Fruit fly (Drosophila melanogaster) whole organism, embryonic: ENCODE data around the gene Hpr1.
A peak's percentile ranks its signal among the peaks of the same experiment; 100 is the strongest.

ENCODE experiments used
- Ada2b ChIP-seq: fragments of 200-800 bp; sonication (Bioruptor generic); IDR thresholded peaks from 2 replicates; pipeline ENCODE4 v1.3.6; 2022; ENCODE audit warnings: missing biosample characterization, missing genetic modification characterization
- BEAF-32 ChIP-seq: fragments of 200-800 bp; sonication (Bioruptor generic); optimal IDR thresholded peaks from 3 replicates; lab custom pipeline; 2017; ENCODE audit warnings: missing biosample characterization, missing genetic modification characterization, mild to moderate bottlenecking, moderate library complexity, missing genetic modification reagents
- Bdp1 ChIP-seq: fragments of 200-800 bp; sonication (Bioruptor generic); optimal IDR thresholded peaks from 3 replicates; lab custom pipeline; 2016; ENCODE audit warnings: missing biosample characterization, missing genetic modification characterization
- CG10267 ChIP-seq: fragments of 200-800 bp; sonication (Bioruptor generic); optimal IDR thresholded peaks from 2 replicates; lab custom pipeline; 2018; ENCODE audit warnings: missing biosample characterization, mild to moderate bottlenecking, missing genetic modification characterization, moderate library complexity
- CG11093 ChIP-seq: fragments of 200-800 bp; sonication (Bioruptor generic); IDR thresholded peaks from 3 replicates; pipeline ENCODE4 v1.3.6; 2022; ENCODE audit warnings: missing biosample characterization, missing genetic modification characterization
- CG11560 ChIP-seq: fragments of 200-800 bp; sonication (Bioruptor generic); IDR thresholded peaks from 3 replicates; pipeline ENCODE4 v1.3.6; 2022; ENCODE audit warnings: missing biosample characterization, missing genetic modification characterization
- CG12236 ChIP-seq: fragments of 200-800 bp; sonication (Bioruptor generic); optimal IDR thresholded peaks from 2 replicates; lab custom pipeline; 2016; ENCODE audit warnings: missing biosample characterization, missing genetic modification characterization
- CG12391 ChIP-seq: fragments of 200-800 bp; sonication (Bioruptor generic); optimal IDR thresholded peaks from 3 replicates; lab custom pipeline; 2018; ENCODE audit warnings: missing biosample characterization, mild to moderate bottlenecking, missing genetic modification characterization, moderate library complexity
- CG14667 ChIP-seq: fragments of 200-800 bp; sonication (Bioruptor generic); IDR thresholded peaks from 2 replicates; pipeline ENCODE4 v1.3.6; 2022; ENCODE audit warnings: missing biosample characterization, missing genetic modification characterization
- CG14965 ChIP-seq: fragments of 200-800 bp; sonication (Bioruptor generic); optimal IDR thresholded peaks from 2 replicates; lab custom pipeline; 2016; ENCODE audit warnings: missing biosample characterization, missing genetic modification characterization, borderline replicate concordance
- CG15269 ChIP-seq: fragments of 200-800 bp; sonication (Bioruptor generic); optimal IDR thresholded peaks from 2 replicates; lab custom pipeline; 2018; ENCODE audit warnings: missing biosample characterization, mild to moderate bottlenecking, missing genetic modification characterization, moderate library complexity
- CG16815 ChIP-seq: fragments of 200-800 bp; sonication (Bioruptor generic); optimal IDR thresholded peaks from 3 replicates; lab custom pipeline; 2017; ENCODE audit warnings: missing biosample characterization, mild to moderate bottlenecking, missing genetic modification characterization
- CG2120 ChIP-seq: fragments of 200-800 bp; sonication (Bioruptor generic); optimal IDR thresholded peaks from 3 replicates; lab custom pipeline; 2016; ENCODE audit warnings: missing biosample characterization, missing genetic modification characterization
- CG30020 ChIP-seq: fragments of 200-800 bp; optimal IDR thresholded peaks from 2 replicates; lab custom pipeline; 2019; ENCODE audit warnings: missing biosample characterization, mild to moderate bottlenecking, missing genetic modification characterization, moderate library complexity
- CG31224 ChIP-seq: fragments of 200-800 bp; sonication (Bioruptor generic); IDR thresholded peaks from 2 replicates; pipeline ENCODE4 v1.3.6; 2022; ENCODE audit warnings: missing biosample characterization, missing genetic modification characterization
- CG4617 ChIP-seq: fragments of 200-800 bp; sonication (Bioruptor generic); optimal IDR thresholded peaks from 3 replicates; lab custom pipeline; 2016; ENCODE audit warnings: missing biosample characterization, missing genetic modification characterization, borderline replicate concordance
- CG4820 ChIP-seq: fragments of 200-800 bp; sonication (Bioruptor generic); optimal IDR thresholded peaks from 3 replicates; lab custom pipeline; 2016; ENCODE audit warnings: missing biosample characterization, missing genetic modification characterization
- CG5245 ChIP-seq: fragments of 200-800 bp; sonication (Bioruptor generic); optimal IDR thresholded peaks from 3 replicates; lab custom pipeline; 2016; ENCODE audit warnings: missing biosample characterization, missing genetic modification characterization
- CG6654 ChIP-seq: fragments of 200-800 bp; sonication (Bioruptor generic); optimal IDR thresholded peaks from 2 replicates; lab custom pipeline; 2017; ENCODE audit warnings: missing biosample characterization, mild to moderate bottlenecking, missing genetic modification characterization
- CG8290 ChIP-seq, 3 experiments: fragments of 200-800 bp; sonication (Bioruptor generic); optimal IDR thresholded peaks; 2 replicates each; lab custom pipeline; 2016 to 2019; ENCODE audit warnings: missing biosample characterization in 3 of 3, missing genetic modification characterization in 3 of 3, mild to moderate bottlenecking in 2 of 3, moderate library complexity in 1 of 3
- CG9727 ChIP-seq: fragments of 200-800 bp; sonication (Bioruptor generic); optimal IDR thresholded peaks from 3 replicates; lab custom pipeline; 2017; ENCODE audit warnings: missing biosample characterization, mild to moderate bottlenecking, missing genetic modification characterization
- CoRest ChIP-seq: fragments of 200-800 bp; sonication (Bioruptor generic); optimal IDR thresholded peaks from 3 replicates; lab custom pipeline; 2018; ENCODE audit warnings: missing biosample characterization, mild to moderate bottlenecking, missing genetic modification characterization, moderate library complexity
- Dp ChIP-seq: fragments of 200-800 bp; sonication (Bioruptor generic); optimal IDR thresholded peaks from 2 replicates; lab custom pipeline; 2018; ENCODE audit warnings: missing biosample characterization, mild to moderate bottlenecking, missing genetic modification characterization, moderate library complexity
- Dref ChIP-seq: fragments of 200-800 bp; sonication (Bioruptor generic); IDR thresholded peaks from 2 replicates; pipeline ENCODE4 v1.3.6; 2022; ENCODE audit warnings: missing biosample characterization, missing genetic modification characterization
- E2f2 ChIP-seq: fragments of 200-800 bp; sonication (Bioruptor generic); IDR thresholded peaks from 2 replicates; pipeline ENCODE4 v1.3.6; 2022; ENCODE audit warnings: missing biosample characterization, missing genetic modification characterization
- Elba2 ChIP-seq: fragments of 200-800 bp; sonication (Bioruptor generic); optimal IDR thresholded peaks from 3 replicates; lab custom pipeline; 2016; ENCODE audit warnings: missing biosample characterization, missing genetic modification characterization
- Ets97D ChIP-seq: fragments of 200-800 bp; sonication (Bioruptor generic); optimal IDR thresholded peaks from 3 replicates; lab custom pipeline; 2016; ENCODE audit warnings: missing biosample characterization, missing genetic modification characterization
- Gug ChIP-seq: fragments of 200-800 bp; sonication (Bioruptor generic); IDR thresholded peaks from 4 replicates; pipeline ENCODE4 v1.3.6; 2022; ENCODE audit warnings: missing biosample characterization, missing genetic modification characterization
- Lhr ChIP-seq: fragments of 200-800 bp; sonication (Bioruptor generic); optimal IDR thresholded peaks from 3 replicates; lab custom pipeline; 2017; ENCODE audit warnings: mild to moderate bottlenecking, missing biosample characterization, missing genetic modification reagents, missing genetic modification characterization
- MESR4 ChIP-seq: fragments of 200-800 bp; sonication (Bioruptor generic); optimal IDR thresholded peaks from 2 replicates; lab custom pipeline; 2018; ENCODE audit warnings: missing biosample characterization, mild to moderate bottlenecking, missing genetic modification characterization, moderate library complexity
- Mes4 ChIP-seq: fragments of 200-800 bp; sonication (Bioruptor generic); optimal IDR thresholded peaks from 2 replicates; lab custom pipeline; 2016; ENCODE audit warnings: missing biosample characterization, missing genetic modification characterization
- Sin3A ChIP-seq: fragments of >200 bp; optimal IDR thresholded peaks from 2 replicates; lab custom pipeline; 2018
- Six4 ChIP-seq: fragments of 200-800 bp; sonication (Bioruptor generic); optimal IDR thresholded peaks from 2 replicates; lab custom pipeline; 2016; ENCODE audit warnings: missing biosample characterization, missing genetic modification characterization
- Spps ChIP-seq: fragments of 200-800 bp; sonication (Bioruptor generic); optimal IDR thresholded peaks from 2 replicates; lab custom pipeline; 2018; ENCODE audit warnings: missing biosample characterization, mild to moderate bottlenecking, missing genetic modification characterization
- Sry-δ ChIP-seq: fragments of 200-800 bp; sonication (Bioruptor generic); optimal IDR thresholded peaks from 2 replicates; lab custom pipeline; 2016; ENCODE audit warnings: missing biosample characterization, missing genetic modification characterization
- abd-A ChIP-seq: fragments of 200-800 bp; sonication (Bioruptor generic); optimal IDR thresholded peaks from 3 replicates; lab custom pipeline; 2019; ENCODE audit warnings: missing biosample characterization, mild to moderate bottlenecking, missing genetic modification characterization, moderate library complexity
- chn ChIP-seq: fragments of 200-800 bp; sonication (Bioruptor generic); optimal IDR thresholded peaks from 2 replicates; lab custom pipeline; 2016; ENCODE audit warnings: missing biosample characterization, missing genetic modification characterization
- fd64A ChIP-seq: fragments of 200-800 bp; sonication (Bioruptor generic); optimal IDR thresholded peaks from 3 replicates; lab custom pipeline; 2018; ENCODE audit warnings: missing biosample characterization, mild to moderate bottlenecking, missing genetic modification characterization
- gfzf ChIP-seq: fragments of 200-800 bp; sonication (Bioruptor generic); optimal IDR thresholded peaks from 2 replicates; lab custom pipeline; 2016; ENCODE audit warnings: missing biosample characterization, mild to moderate bottlenecking, missing genetic modification characterization, moderate library complexity
- insv ChIP-seq, 2 experiments: fragments of 200-800 bp; sonication (Bioruptor generic); optimal IDR thresholded peaks; 3 replicates each; lab custom pipeline; 2016 to 2018; ENCODE audit warnings: missing biosample characterization in 2 of 2, missing genetic modification characterization in 2 of 2
- klu ChIP-seq: fragments of 200-800 bp; sonication (Bioruptor generic); IDR thresholded peaks from 2 replicates; pipeline ENCODE4 v1.3.6; 2022; ENCODE audit warnings: missing biosample characterization, missing genetic modification characterization
- mld ChIP-seq: fragments of 200-800 bp; sonication (Bioruptor generic); IDR thresholded peaks from 3 replicates; pipeline ENCODE4 v1.3.6; 2022; ENCODE audit warnings: missing biosample characterization, missing genetic modification characterization; ENCODE audit not compliant: partially characterized antibody
- phol ChIP-seq: fragments of 200-800 bp; sonication (Bioruptor generic); optimal IDR thresholded peaks from 3 replicates; lab custom pipeline; 2018; ENCODE audit warnings: missing biosample characterization, mild to moderate bottlenecking, missing genetic modification characterization, moderate library complexity
- pzg ChIP-seq: fragments of 200-800 bp; sonication (Bioruptor generic); optimal IDR thresholded peaks from 3 replicates; lab custom pipeline; 2018; ENCODE audit warnings: missing biosample characterization, mild to moderate bottlenecking, missing genetic modification characterization, moderate library complexity
- scrt ChIP-seq: fragments of 200-800 bp; sonication (Bioruptor generic); optimal IDR thresholded peaks from 2 replicates; lab custom pipeline; 2018; ENCODE audit warnings: missing biosample characterization, mild to moderate bottlenecking, missing genetic modification characterization, moderate library complexity
- sqz ChIP-seq: fragments of 200-800 bp; sonication (Bioruptor generic); optimal IDR thresholded peaks from 3 replicates; lab custom pipeline; 2018; ENCODE audit warnings: missing biosample characterization, mild to moderate bottlenecking, missing genetic modification characterization
- stc ChIP-seq: fragments of 200-800 bp; sonication (Bioruptor generic); IDR thresholded peaks from 2 replicates; pipeline ENCODE4 v1.3.6; 2022; ENCODE audit warnings: missing biosample characterization, missing genetic modification characterization
- ttk ChIP-seq: fragments of 200-800 bp; sonication (Bioruptor generic); IDR thresholded peaks from 2 replicates; pipeline ENCODE4 v2.1.2; 2022; ENCODE audit warnings: missing biosample characterization, missing genetic modification characterization
- vvl ChIP-seq: fragments of 200-800 bp; sonication (Bioruptor generic); IDR thresholded peaks from 2 replicates; pipeline ENCODE4 v1.3.6; 2022; ENCODE audit warnings: missing biosample characterization, missing genetic modification characterization

The Hpr1 gene

DNA sequence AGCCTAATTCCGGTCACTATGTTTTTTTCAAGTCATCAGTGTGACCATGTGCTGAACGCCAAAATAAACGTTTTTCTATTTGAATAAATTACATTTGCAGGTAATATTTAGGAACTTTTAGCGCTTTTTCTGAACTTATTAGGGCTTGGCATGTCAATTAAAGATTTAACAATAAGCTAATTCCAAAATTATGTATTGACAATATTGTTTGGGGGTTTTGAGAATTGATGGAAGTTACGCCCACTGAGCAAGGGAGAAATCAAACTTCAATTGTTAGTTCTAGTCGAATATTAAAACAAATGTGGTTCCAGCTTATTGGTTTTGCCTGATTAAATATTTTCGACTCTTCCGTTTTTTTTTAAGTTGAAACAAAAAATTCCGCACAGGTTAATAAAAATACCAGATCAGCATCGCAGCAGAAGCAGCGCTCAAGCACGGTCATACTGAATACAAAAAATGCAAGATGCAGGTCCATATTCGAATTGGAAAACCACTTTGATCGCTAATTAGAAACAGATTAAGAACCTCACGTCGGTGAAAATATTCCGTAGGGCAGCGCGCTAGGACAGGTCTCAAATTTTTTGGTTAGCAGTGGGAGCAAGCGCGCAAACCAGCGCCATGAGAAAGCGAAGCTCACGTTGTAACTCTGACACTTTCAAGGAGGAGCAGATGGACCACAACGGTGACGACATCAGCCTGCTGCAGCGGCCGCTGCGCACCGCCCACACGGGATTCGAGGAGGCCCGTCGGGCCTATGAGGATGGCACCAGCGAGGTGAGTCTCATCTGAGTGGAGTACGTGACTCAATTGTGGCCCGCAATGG lies 26.8 kb downstream of the Hpr1 start, which contains the start of the genes PSMG1 and CG10979 (continued):
- TF ChIP-seq CG2120 (GFP tag; lab: Kevin White, UChicago) (no peak), fd64A (GFP tag; lab: Kevin White, UChicago) (no peak), CG14667 (GFP tag; lab: Robert Waterston, UW) (no peak), Elba2 (GFP tag; lab: Kevin White, UChicago) (peak; percentile 79), CG11093 (GFP tag; lab: Robert Waterston, UW) (0 out of 3 replicates have a peak, but pooled peaks have one; percentile 11), CG4820 (GFP tag; lab: Kevin White, UChicago) (no peak), CG16815 (no peak), scrt (no peak), CG30020 (tag; lab: Kevin White, UChicago) (peak; percentile 10), E2f2 (GFP tag; lab: Robert Waterston, UW) (peak; percentile 38; the same call in 1 of the 2 replicates), gfzf (GFP tag; lab: Kevin White, UChicago) (peak; percentile 91), ttk (no peak), Six4 (GFP tag; lab: Kevin White, UChicago) (no peak), mld (GFP tag; lab: Robert Waterston, UW) (no peak), CG11560 (tag; lab: Robert Waterston, UW) (no peak), pzg (peak; percentile 37), CG4617 (GFP tag; lab: Kevin White, UChicago) (peak; percentile 23), vvl (GFP tag; lab: Robert Waterston, UW) (0 out of 2 replicates have a peak, but pooled peaks have one; percentile 46), insv (GFP tag; optimal IDR thresholded peaks at IDR 0.05; lab: Kevin White, UChicago) (peak; percentile 70 to 96), Spps (no peak), CG9727 (GFP tag; lab: Kevin White, UChicago) (no peak), Mes4 (GFP tag; lab: Kevin White, UChicago) (no peak), CoRest (tag; lab: Kevin White, UChicago) (peak; percentile 31), CG5245 (GFP tag; lab: Kevin White, UChicago) (no peak), Bdp1 (GFP tag; lab: Kevin White, UChicago) (no peak), stc (GFP tag; lab: Robert Waterston, UW) (no peak), CG12236 (no peak), Sin3A (lab: Kevin White, UChicago) (peak; percentile 68), Lhr (peak; percentile 31), abd-A (tag; lab: Kevin White, UChicago) (no peak), sqz (GFP tag; lab: Kevin White, UChicago) (peak; percentile 89), CG6654 (GFP tag; lab: Kevin White, UChicago) (no peak), CG14965 (GFP tag; lab: Kevin White, UChicago) (no peak), klu (GFP tag; lab: Robert Waterston, UW) (no peak), CG10267 (tag; lab: Kevin White, UChicago) (peak; percentile 57), Ets97D (GFP tag; lab: Kevin White, UChicago) (peak; percentile 61), CG31224 (GFP tag; lab: Robert Waterston, UW) (no peak), MESR4 (GFP tag; lab: Kevin White, UChicago) (peak; percentile 59), Gug (GFP tag; lab: Robert Waterston, UW) (no peak), chn (GFP tag; lab: Kevin White, UChicago) (no peak), BEAF-32 (GFP tag; lab: Kevin White, UChicago) (peak; percentile 47), phol (tag; lab: Kevin White, UChicago) (peak; percentile 42), Sry-δ (GFP tag; lab: Kevin White, UChicago) (peak; percentile 4), Ada2b (GFP tag; lab: Robert Waterston, UW) (no peak), CG15269 (tag; lab: Kevin White, UChicago) (no peak), CG12391 (tag; lab: Kevin White, UChicago) (peak; percentile 27), Dref (GFP tag; lab: Robert Waterston, UW) (no peak), CG8290 (GFP tag; optimal IDR thresholded peaks at IDR 0.05; lab: Kevin White, UChicago) (no peak), CG8290 (tag; optimal IDR thresholded peaks at IDR 0.05; lab: Kevin White, UChicago) (no peak), Dp (GFP tag; lab: Kevin White, UChicago) (peak; percentile 52)
